Worm (Caenorhabditis elegans) whole organism, L4 larva: ENCODE measurements around the gene sax-3.

ENCODE experiments used
- D1046.2 ChIP-seq: fragments of 200-800 bp; sonication (Bioruptor generic); IDR thresholded peaks from 2 replicates; pipeline ENCODE4 v1.3.6; 2022; ENCODE audit warnings: missing genetic modification characterization, missing compliant biosample characterization
- F10B5.3 ChIP-seq: sonication (generic microtip); optimal IDR thresholded peaks from 2 replicates; lab custom pipeline; 2016; ENCODE audit warnings: mild to moderate bottlenecking, missing genetic modification characterization, missing compliant biosample characterization
- F49E8.2 ChIP-seq: sonication (generic microtip); optimal IDR thresholded peaks from 2 replicates; lab custom pipeline; 2016; ENCODE audit warnings: missing compliant biosample characterization, mild to moderate bottlenecking, missing genetic modification characterization, borderline replicate concordance
- R02D3.7 ChIP-seq: fragments of 150-350 bp; sonication (generic microtip); optimal IDR thresholded peaks from 3 replicates; lab custom pipeline; 2014; ENCODE audit warnings: missing biosample characterization, missing genetic modification characterization
- Y5F2A.4 ChIP-seq: fragments of 200-800 bp; sonication (Bioruptor generic); optimal IDR thresholded peaks from 2 replicates; lab custom pipeline; 2018; ENCODE audit warnings: mild to moderate bottlenecking, missing genetic modification characterization, missing compliant biosample characterization
- Y75B8A.6 ChIP-seq: fragments of 200-800 bp; sonication (Bioruptor generic); IDR thresholded peaks from 2 replicates; pipeline ENCODE4 v1.3.6; 2022; ENCODE audit warnings: missing genetic modification reagents, missing genetic modification characterization, missing compliant biosample characterization
- ZK337.2 ChIP-seq: fragments of 200-800 bp; sonication (Bioruptor generic); IDR thresholded peaks from 2 replicates; pipeline ENCODE4 v1.3.6; 2022; ENCODE audit warnings: missing genetic modification reagents, missing genetic modification characterization, missing compliant biosample characterization
- ZK546.5 ChIP-seq, 2 experiments: sonication (generic microtip); optimal IDR thresholded peaks; 2 replicates each; lab custom pipeline; 2017; ENCODE audit warnings: missing biosample characterization in 2 of 2, missing genetic modification characterization in 2 of 2
- aly-2 ChIP-seq: sonication (generic microtip); optimal IDR thresholded peaks from 2 replicates; lab custom pipeline; 2018; ENCODE audit warnings: missing biosample characterization, missing genetic modification characterization
- arid-1 ChIP-seq: fragments of 200-800 bp; sonication (Bioruptor generic); conservative IDR thresholded peaks from 2 replicates; pipeline ENCODE4 v1.3.6; 2022; ENCODE audit warnings: missing genetic modification reagents, missing genetic modification characterization, missing compliant biosample characterization
- attf-4 ChIP-seq: sonication (generic microtip); optimal IDR thresholded peaks from 3 replicates; lab custom pipeline; 2017; ENCODE audit warnings: missing biosample characterization, missing genetic modification characterization
- ceh-62 ChIP-seq: sonication (generic microtip); optimal IDR thresholded peaks from 2 replicates; lab custom pipeline; 2017; ENCODE audit warnings: missing biosample characterization, missing genetic modification characterization
- ctbp-1 ChIP-seq: fragments of 200-800 bp; sonication (Bioruptor generic); IDR thresholded peaks from 2 replicates; pipeline ENCODE4 v1.3.6; 2022; ENCODE audit warnings: missing genetic modification reagents, missing genetic modification characterization, missing compliant biosample characterization
- daf-19 ChIP-seq: fragments of 200-800 bp; sonication (Bioruptor generic); conservative IDR thresholded peaks from 2 replicates; pipeline ENCODE4 v1.3.6; 2022; ENCODE audit warnings: missing genetic modification characterization, missing compliant biosample characterization
- dmd-6 ChIP-seq: fragments of 200-800 bp; sonication (Bioruptor generic); IDR thresholded peaks from 2 replicates; pipeline ENCODE4 v1.3.6; 2022; ENCODE audit warnings: missing genetic modification reagents, missing genetic modification characterization, missing compliant biosample characterization
- dmd-8 ChIP-seq: fragments of 200-800 bp; sonication (Bioruptor generic); IDR thresholded peaks from 2 replicates; pipeline ENCODE4 v1.3.6; 2022; ENCODE audit warnings: missing genetic modification characterization, missing compliant biosample characterization
- egl-43 ChIP-seq: fragments of 200-800 bp; sonication (Bioruptor generic); IDR thresholded peaks from 2 replicates; pipeline ENCODE4 v1.3.6; 2022; ENCODE audit warnings: missing genetic modification reagents, missing genetic modification characterization, missing compliant biosample characterization
- gei-8 ChIP-seq: fragments of 200-800 bp; sonication (Bioruptor generic); optimal IDR thresholded peaks from 2 replicates; lab custom pipeline; 2018; ENCODE audit warnings: mild to moderate bottlenecking, missing genetic modification characterization, missing compliant biosample characterization
- hlh-30 ChIP-seq: sonication (generic microtip); optimal IDR thresholded peaks from 2 replicates; lab custom pipeline; 2017; ENCODE audit warnings: antibody characterized with exemption, mild to moderate bottlenecking, missing genetic modification characterization, missing compliant biosample characterization; ENCODE audit not compliant: insufficient read depth
- lin-1 ChIP-seq: fragments of 200-800 bp; sonication (Bioruptor generic); IDR thresholded peaks from 2 replicates; pipeline ENCODE4 v1.3.6; 2022; ENCODE audit warnings: missing genetic modification reagents, missing genetic modification characterization, missing compliant biosample characterization
- lin-29 ChIP-seq: fragments of 200-800 bp; sonication (Bioruptor generic); IDR thresholded peaks from 2 replicates; pipeline ENCODE4 v1.3.6; 2022; ENCODE audit warnings: missing genetic modification reagents, missing genetic modification characterization, missing compliant biosample characterization
- lin-38 ChIP-seq: fragments of 200-800 bp; sonication (Bioruptor generic); IDR thresholded peaks from 2 replicates; pipeline ENCODE4 v1.3.6; 2022; ENCODE audit warnings: missing genetic modification reagents, missing genetic modification characterization, missing compliant biosample characterization
- madf-5 ChIP-seq, 2 experiments: fragments of 200-800 bp; sonication (Bioruptor generic); IDR thresholded peaks; 2 replicates each; pipeline ENCODE4 v1.3.6; 2022; ENCODE audit warnings: missing compliant biosample characterization in 2 of 2, missing genetic modification characterization in 2 of 2
- mdl-1 ChIP-seq, 2 experiments: fragments of 150-350 bp in 1 of 2; sonication (generic microtip) in 1 of 2; optimal IDR thresholded peaks; 2 replicates each; lab custom pipeline; 2014 to 2017; ENCODE audit warnings: missing biosample characterization in 2 of 2, missing genetic modification characterization in 2 of 2
- mep-1 ChIP-seq: fragments of 150-350 bp; sonication (generic microtip); optimal IDR thresholded peaks from 3 replicates; lab custom pipeline; 2014; ENCODE audit warnings: missing biosample characterization, missing genetic modification characterization
- mes-2 ChIP-seq: sonication (generic microtip); optimal IDR thresholded peaks from 2 replicates; lab custom pipeline; 2016; ENCODE audit warnings: missing genotype, mild to moderate bottlenecking, missing genetic modification characterization, missing compliant biosample characterization; ENCODE audit not compliant: poor library complexity, severe bottlenecking
- mxl-2 ChIP-seq: fragments of 200-800 bp; sonication (Bioruptor generic); conservative IDR thresholded peaks from 2 replicates; pipeline ENCODE4 v1.3.6; 2022; ENCODE audit warnings: missing genetic modification reagents, missing genetic modification characterization, missing compliant biosample characterization
- mxl-3 ChIP-seq: fragments of 200-800 bp; sonication (Bioruptor generic); optimal IDR thresholded peaks from 2 replicates; lab custom pipeline; 2018; ENCODE audit warnings: mild to moderate bottlenecking, missing genetic modification characterization, missing compliant biosample characterization
- nhr-102 ChIP-seq: sonication (generic microtip); optimal IDR thresholded peaks from 2 replicates; lab custom pipeline; 2016; ENCODE audit warnings: mild to moderate bottlenecking, missing genetic modification characterization, moderate library complexity, missing compliant biosample characterization
- nhr-11 ChIP-seq: fragments of 150-350 bp; optimal IDR thresholded peaks from 2 replicates; lab custom pipeline; 2014; ENCODE audit warnings: missing biosample characterization, missing genetic modification characterization
- nhr-111 ChIP-seq: fragments of 200-800 bp; sonication (Bioruptor generic); optimal IDR thresholded peaks from 2 replicates; lab custom pipeline; 2018; ENCODE audit warnings: mild to moderate bottlenecking, missing genetic modification characterization, missing compliant biosample characterization
- nhr-237 ChIP-seq: sonication (generic microtip); optimal IDR thresholded peaks from 2 replicates; lab custom pipeline; 2017; ENCODE audit warnings: missing biosample characterization, missing genetic modification characterization
- nhr-25 ChIP-seq: sonication (generic microtip); optimal IDR thresholded peaks from 2 replicates; lab custom pipeline; 2017; ENCODE audit warnings: missing genetic modification characterization, mild to moderate bottlenecking, missing compliant biosample characterization, antibody characterized with exemption, moderate library complexity, borderline replicate concordance; ENCODE audit not compliant: insufficient read depth
- nhr-28 ChIP-seq: fragments of 150-350 bp; optimal IDR thresholded peaks from 2 replicates; lab custom pipeline; 2014; ENCODE audit warnings: missing biosample characterization, missing genetic modification characterization
- nhr-41 ChIP-seq: fragments of 200-800 bp; sonication (Bioruptor generic); IDR thresholded peaks from 2 replicates; pipeline ENCODE4 v1.3.6; 2022; ENCODE audit warnings: missing genetic modification reagents, missing genetic modification characterization, missing compliant biosample characterization
- nhr-48 ChIP-seq: sonication (generic microtip); optimal IDR thresholded peaks from 2 replicates; lab custom pipeline; 2016; ENCODE audit warnings: mild to moderate bottlenecking, missing genetic modification characterization, missing compliant biosample characterization
- nhr-77 ChIP-seq: fragments of 150-350 bp; optimal IDR thresholded peaks from 2 replicates; lab custom pipeline; 2014; ENCODE audit warnings: missing biosample characterization, missing genetic modification characterization
- pha-4 ChIP-seq, 2 experiments: fragments of 150-350 bp in 1 of 2; fragments of 200-800 bp in 1 of 2; sonication (Bioruptor generic) in 1 of 2; IDR thresholded peaks in 1 of 2; optimal IDR thresholded peaks in 1 of 2; 2 replicates each; pipeline versions ENCODE4 v1.3.6 to Lab custom; 2014 to 2022; ENCODE audit warnings: missing genetic modification characterization in 2 of 2, missing genetic modification reagents in 2 of 2, missing biosample characterization in 1 of 2, missing compliant biosample characterization in 1 of 2
- rbr-2 ChIP-seq: sonication (generic microtip); optimal IDR thresholded peaks from 2 replicates; lab custom pipeline; 2016; ENCODE audit warnings: missing genotype, missing genetic modification characterization, missing compliant biosample characterization
- unc-130 ChIP-seq: sonication (generic microtip); optimal IDR thresholded peaks from 2 replicates; lab custom pipeline; 2016; ENCODE audit warnings: missing genetic modification reagents, missing genetic modification characterization, missing compliant biosample characterization
- vab-7 ChIP-seq: fragments of 200-800 bp; sonication (Bioruptor generic); IDR thresholded peaks from 2 replicates; pipeline ENCODE4 v1.3.6; 2022; ENCODE audit warnings: missing genetic modification reagents, missing genetic modification characterization, missing compliant biosample characterization
- zfp-3 ChIP-seq: fragments of 200-800 bp; sonication (Bioruptor generic); conservative IDR thresholded peaks from 2 replicates; pipeline ENCODE4 v1.3.6; 2022; ENCODE audit warnings: missing genetic modification reagents, missing genetic modification characterization, missing compliant biosample characterization
- zip-2 ChIP-seq: fragments of 150-350 bp; optimal IDR thresholded peaks from 2 replicates; lab custom pipeline; 2014; ENCODE audit warnings: missing biosample characterization, missing genetic modification characterization
- ztf-11 ChIP-seq: fragments of 150-350 bp; optimal IDR thresholded peaks from 2 replicates; lab custom pipeline; 2014; ENCODE audit warnings: missing biosample characterization, missing genetic modification characterization
- ztf-7 ChIP-seq: fragments of 150-350 bp; optimal IDR thresholded peaks from 2 replicates; lab custom pipeline; 2014; ENCODE audit warnings: missing biosample characterization, missing genetic modification characterization

The sax-3 gene

ce11 chrX:3419084-3419483 is 46.6 kb downstream of the sax-3 start, which contains the start of gene C04F6.7:
TSS of gene C04F6.7 (minus strand) at chrX:3419184.
- TF ChIP-seq hlh-30 (tag; lab: Kevin White, UChicago) (no peak), nhr-41 (GFP tag; lab: Robert Waterston, UW) (no peak)
- TF ChIP-seq, all 104 proteins: peak for 0

DNA sequence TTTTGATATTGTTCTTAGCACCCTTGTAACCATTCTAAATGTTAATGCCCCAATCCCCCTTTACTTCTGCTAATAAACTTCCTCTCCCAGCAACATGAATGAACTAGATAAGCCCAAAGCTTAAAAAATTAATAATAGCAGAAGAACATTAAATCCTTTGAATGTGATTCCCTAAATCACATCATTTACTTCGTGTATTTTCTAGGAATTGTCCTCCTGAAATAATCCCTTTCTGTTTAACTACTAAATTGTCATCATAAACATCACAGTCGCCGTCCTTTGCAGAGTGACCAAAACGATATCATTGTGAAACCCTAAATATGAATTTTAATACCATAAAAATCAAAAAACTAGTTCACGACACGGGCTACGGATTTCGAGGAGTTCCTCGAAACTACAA is 49.7 kb downstream of the sax-3 start:
- no peak for TF ChIP-seq Y75B8A.6 (GFP tag; lab: Robert Waterston, UW)
- TF ChIP-seq mes-2 (tag; lab: Kevin White, UChicago): no peak
- TF ChIP-seq vab-7: no peak
- no peak for TF ChIP-seq ZK337.2 (GFP tag; lab: Robert Waterston, UW)
- TF ChIP-seq aly-2: no peak
- TF ChIP-seq mxl-2 (GFP tag; lab: Robert Waterston, UW): no peak
- no peak for TF ChIP-seq ZK546.5 (tag; optimal IDR thresholded peaks at IDR 0.05; lab: Kevin White, UChicago)
- no peak for TF ChIP-seq attf-4 (tag; lab: Kevin White, UChicago)
- no peak for TF ChIP-seq nhr-237 (tag; lab: Kevin White, UChicago)
- TF ChIP-seq mxl-3 (GFP tag; lab: Kevin White, UChicago): no peak
- TF ChIP-seq dmd-8 (GFP tag; lab: Robert Waterston, UW): no peak
- TF ChIP-seq ztf-11 (tag; lab: Kevin White, UChicago): no peak
- no peak for TF ChIP-seq nhr-102 (tag; lab: Kevin White, UChicago)
- no peak for TF ChIP-seq nhr-11
- no peak for TF ChIP-seq zip-2 (tag; lab: Kevin White, UChicago)
- TF ChIP-seq pha-4 (GFP tag; IDR thresholded peaks at IDR 0.05; lab: Robert Waterston, UW): no peak
- TF ChIP-seq pha-4 (tag; optimal IDR thresholded peaks at IDR 0.05; lab: Kevin White, UChicago): no peak
- TF ChIP-seq R02D3.7 (tag; lab: Kevin White, UChicago): no peak
- TF ChIP-seq nhr-77 (tag; lab: Kevin White, UChicago): no peak
- no peak for TF ChIP-seq mep-1 (tag; lab: Kevin White, UChicago)

DNA sequence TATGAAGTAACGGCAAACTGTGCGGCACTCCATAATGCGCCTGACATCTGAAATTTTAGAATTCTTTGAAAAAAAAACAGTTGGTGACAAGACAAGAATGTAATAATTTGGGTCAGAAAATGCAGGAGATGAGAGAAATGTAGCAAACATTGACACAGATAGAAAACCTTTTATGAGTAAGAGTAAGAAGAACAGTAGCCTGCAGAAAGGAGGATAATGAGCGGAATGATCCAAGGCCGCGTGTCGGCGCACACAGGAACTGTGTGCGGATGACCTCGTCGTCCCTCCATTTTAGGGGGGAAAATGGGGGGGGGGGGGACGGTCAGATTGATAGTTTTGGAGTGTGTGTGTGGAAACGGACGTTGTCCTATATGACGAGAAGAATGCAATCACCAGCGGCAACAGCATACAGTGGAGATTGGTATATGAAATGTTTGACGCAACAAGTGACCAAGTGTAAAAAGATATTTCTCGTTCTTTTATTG is 51.0 kb downstream of the sax-3 start, which contains the start of gene dhs-27:
TSS of gene dhs-27 (minus strand) at position 51 of the 485 bp plus-strand sequence.
- TF ChIP-seq pha-4 (GFP tag; IDR thresholded peaks at IDR 0.05; lab: Robert Waterston, UW) (no peak), pha-4 (tag; optimal IDR thresholded peaks at IDR 0.05; lab: Kevin White, UChicago) (no peak), hlh-30 (tag; lab: Kevin White, UChicago) (no peak), nhr-25 (peak; percentile 35), ceh-62 (no peak), F10B5.3 (tag; lab: Kevin White, UChicago) (no peak), nhr-102 (tag; lab: Kevin White, UChicago) (no peak), lin-1 (GFP tag; lab: Robert Waterston, UW) (no peak), madf-5 (GFP tag; IDR thresholded peaks at IDR 0.05; lab: Robert Waterston, UW) (no peak), ctbp-1 (GFP tag; lab: Robert Waterston, UW) (no peak), Y5F2A.4 (GFP tag; lab: Kevin White, UChicago) (no peak), egl-43 (GFP tag; lab: Robert Waterston, UW) (no peak), unc-130 (GFP tag; lab: Kevin White, UChicago) (no peak), daf-19 (GFP tag; lab: Robert Waterston, UW) (no peak), F49E8.2 (tag; lab: Kevin White, UChicago) (no peak), aly-2 (no peak), arid-1 (GFP tag; lab: Robert Waterston, UW) (no peak), nhr-77 (tag; lab: Kevin White, UChicago) (no peak), mes-2 (tag; lab: Kevin White, UChicago) (no peak), nhr-48 (tag; lab: Kevin White, UChicago) (no peak), dmd-6 (GFP tag; lab: Robert Waterston, UW) (no peak), mdl-1 (tag; optimal IDR thresholded peaks at IDR 0.05; lab: Kevin White, UChicago) (peak in 1 of 2 experiments; percentile 34), R02D3.7 (tag; lab: Kevin White, UChicago) (no peak), mxl-2 (GFP tag; lab: Robert Waterston, UW) (no peak), zfp-3 (no peak), lin-38 (GFP tag; lab: Robert Waterston, UW) (no peak), nhr-28 (tag; lab: Kevin White, UChicago) (peak; percentile 77), mxl-3 (GFP tag; lab: Kevin White, UChicago) (peak; percentile 25), lin-29 (GFP tag; lab: Robert Waterston, UW) (no peak), rbr-2 (tag; lab: Kevin White, UChicago) (no peak), ztf-7 (no peak), nhr-111 (GFP tag; lab: Kevin White, UChicago) (no peak), D1046.2 (no peak), gei-8 (GFP tag; lab: Kevin White, UChicago) (no peak)
